Fruit fly (Drosophila melanogaster): ENCODE data around the gene CG10587.

The CG10587 gene

DNA sequence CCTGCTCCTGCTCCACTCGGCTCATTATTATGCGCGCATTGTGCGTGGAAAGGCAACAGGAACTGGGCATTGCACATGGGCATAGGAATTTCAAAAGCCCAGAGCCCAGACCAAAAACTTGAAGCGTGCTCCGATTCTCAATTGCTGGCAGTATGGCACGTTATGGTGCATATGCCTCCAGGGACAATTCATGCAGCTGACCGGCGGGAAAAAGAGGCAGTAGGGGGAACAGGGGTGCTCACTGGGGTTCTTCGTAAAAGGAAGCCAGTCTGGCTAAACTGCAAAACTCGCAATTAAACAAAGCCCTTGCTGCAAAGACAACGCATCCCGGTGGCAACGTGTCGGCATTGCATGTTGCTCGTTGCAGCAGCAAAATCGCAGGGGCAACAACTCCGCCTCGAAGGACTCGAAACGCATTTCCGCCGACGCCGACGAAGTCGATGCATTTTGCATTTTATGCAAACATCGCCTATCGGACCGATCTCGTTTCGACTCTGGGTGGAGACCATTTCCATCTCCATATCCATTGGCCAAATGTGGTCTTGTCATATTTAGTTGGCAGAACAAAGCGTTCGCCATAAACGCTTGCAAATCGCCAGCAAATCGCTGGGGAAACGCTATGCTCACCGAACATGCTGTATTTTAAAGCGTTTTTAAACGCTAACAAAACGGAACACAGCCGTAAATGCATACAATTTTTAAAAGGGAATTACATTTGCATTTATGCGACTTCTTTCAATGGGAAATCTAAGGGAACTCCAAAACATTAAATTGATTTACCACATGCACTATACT lies 22.3 kb upstream of the CG10587 start:
- TF ChIP-seq CG11617 (GFP tag; optimal IDR thresholded peaks at IDR 0.05) (no peak), CG14711 (tag; optimal IDR thresholded peaks at IDR 0.05) (no peak), Mnt (GFP tag; optimal IDR thresholded peaks at IDR 0.05) (no peak), CG7101 (tag; optimal IDR thresholded peaks at IDR 0.05) (no peak), cic (GFP tag; optimal IDR thresholded peaks at IDR 0.05) (no peak), CG5204 (GFP tag; optimal IDR thresholded peaks at IDR 0.05) (no peak), bab1 (GFP tag; optimal IDR thresholded peaks at IDR 0.05) (no peak), pad (GFP tag; optimal IDR thresholded peaks at IDR 0.05) (no peak)

- TF ChIP-seq toe (GFP tag; optimal IDR thresholded peaks at IDR 0.05) (no peak), CG11617 (GFP tag; optimal IDR thresholded peaks at IDR 0.05) (no peak), CG1620 (GFP tag; optimal IDR thresholded peaks at IDR 0.05) (no peak), cnc (optimal IDR thresholded peaks at IDR 0.05) (no peak), pad (GFP tag; optimal IDR thresholded peaks at IDR 0.05) (no peak), Crg-1 (GFP tag; optimal IDR thresholded peaks at IDR 0.05) (no peak), CG5204 (GFP tag; optimal IDR thresholded peaks at IDR 0.05) (no peak), CG33017 (tag; optimal IDR thresholded peaks at IDR 0.05) (no peak), bab1 (GFP tag; optimal IDR thresholded peaks at IDR 0.05) (no peak), kay (GFP tag; ENCODE audit: borderline replicate concordance) (no peak), CG12768 (GFP tag; optimal IDR thresholded peaks at IDR 0.05) (no peak), CG14711 (tag; optimal IDR thresholded peaks at IDR 0.05) (no peak), cic (GFP tag; optimal IDR thresholded peaks at IDR 0.05) (no peak), Hr96 (GFP tag; optimal IDR thresholded peaks at IDR 0.05) (no peak)
Measured at dm6 chr3L:20983309-20983708, 21.0 kb upstream of the CG10587 start.

- no peak for TF ChIP-seq CG5204 (GFP tag; optimal IDR thresholded peaks at IDR 0.05)
- TF ChIP-seq CG7101 (tag; optimal IDR thresholded peaks at IDR 0.05), result no peak
- no peak for TF ChIP-seq CG12768 (GFP tag; optimal IDR thresholded peaks at IDR 0.05)
- no peak for TF ChIP-seq CG11617 (GFP tag; optimal IDR thresholded peaks at IDR 0.05)
- no peak for TF ChIP-seq tj (GFP tag; optimal IDR thresholded peaks at IDR 0.05)
- TF ChIP-seq pad (GFP tag; optimal IDR thresholded peaks at IDR 0.05), result no peak
- no peak for TF ChIP-seq CG33017 (tag; optimal IDR thresholded peaks at IDR 0.05)
- no peak for TF ChIP-seq Crg-1 (GFP tag; optimal IDR thresholded peaks at IDR 0.05)
- no peak for TF ChIP-seq ovo (GFP tag; optimal IDR thresholded peaks at IDR 0.05)
- TF ChIP-seq cnc (optimal IDR thresholded peaks at IDR 0.05), result no peak
- TF ChIP-seq toe (GFP tag; optimal IDR thresholded peaks at IDR 0.05), result no peak
- TF ChIP-seq Mnt (GFP tag; optimal IDR thresholded peaks at IDR 0.05), result no peak
- no peak for TF ChIP-seq CG7045 (GFP tag; optimal IDR thresholded peaks at IDR 0.05)
- TF ChIP-seq Clk (GFP tag; optimal IDR thresholded peaks at IDR 0.05), result no peak
Measured at dm6 chr3L:20982544-20982943, 20.2 kb upstream of the CG10587 start.

- TF ChIP-seq toe (GFP tag; optimal IDR thresholded peaks at IDR 0.05) (no peak), CG7101 (tag; optimal IDR thresholded peaks at IDR 0.05) (no peak), CG1620 (GFP tag; optimal IDR thresholded peaks at IDR 0.05) (no peak), tj (GFP tag; optimal IDR thresholded peaks at IDR 0.05) (no peak), Crg-1 (GFP tag; optimal IDR thresholded peaks at IDR 0.05) (no peak), CG11617 (GFP tag; optimal IDR thresholded peaks at IDR 0.05) (no peak), bab1 (GFP tag; optimal IDR thresholded peaks at IDR 0.05) (no peak), Hr96 (GFP tag; optimal IDR thresholded peaks at IDR 0.05) (no peak), CG5204 (GFP tag; optimal IDR thresholded peaks at IDR 0.05) (no peak), kay (GFP tag; ENCODE audit: borderline replicate concordance) (no peak), CG12768 (GFP tag; optimal IDR thresholded peaks at IDR 0.05) (no peak), cic (GFP tag; optimal IDR thresholded peaks at IDR 0.05) (no peak)
Measured at dm6 chr3L:20981724-20982123, 19.4 kb upstream of the CG10587 start.

DNA sequence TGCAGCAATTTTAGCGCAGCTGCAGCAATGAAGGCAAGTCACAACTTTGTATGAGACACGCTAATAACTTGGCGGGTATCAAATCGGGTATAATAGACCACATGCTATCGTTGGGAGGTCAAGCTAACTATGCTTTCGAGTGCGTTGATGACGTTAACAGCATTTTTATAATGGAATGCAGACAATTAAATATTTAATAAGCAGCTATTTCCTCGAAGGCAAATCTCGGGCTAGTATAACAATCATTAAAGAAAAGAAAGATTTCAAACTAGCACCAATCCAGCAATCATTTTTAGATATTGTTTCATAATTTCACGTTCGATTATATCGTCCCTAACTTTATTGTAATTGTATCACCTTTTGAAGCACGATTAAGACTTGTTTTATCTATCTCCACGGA lies 18.1 kb upstream of the CG10587 start:
- TF ChIP-seq CG11617 (GFP tag; optimal IDR thresholded peaks at IDR 0.05) (no peak), CG12768 (GFP tag; optimal IDR thresholded peaks at IDR 0.05) (no peak), CG7101 (tag; optimal IDR thresholded peaks at IDR 0.05) (no peak), cic (GFP tag; optimal IDR thresholded peaks at IDR 0.05) (no peak), CG7045 (GFP tag; optimal IDR thresholded peaks at IDR 0.05) (no peak)

dm6 chr3L:20976967-20977720 lies 14.8 kb upstream of the CG10587 start:
- no peak for TF ChIP-seq pad (GFP tag; optimal IDR thresholded peaks at IDR 0.05)
- no peak for TF ChIP-seq Clk (GFP tag; optimal IDR thresholded peaks at IDR 0.05)
- no peak for TF ChIP-seq CG12768 (GFP tag; optimal IDR thresholded peaks at IDR 0.05)
- TF ChIP-seq CG14711 (tag; optimal IDR thresholded peaks at IDR 0.05), result no peak
- TF ChIP-seq CG1620 (GFP tag; optimal IDR thresholded peaks at IDR 0.05), result no peak
- no peak for TF ChIP-seq CG5204 (GFP tag; optimal IDR thresholded peaks at IDR 0.05)
- no peak for TF ChIP-seq Crg-1 (GFP tag; optimal IDR thresholded peaks at IDR 0.05)
- TF ChIP-seq CG7045 (GFP tag; optimal IDR thresholded peaks at IDR 0.05), result no peak
- no peak for TF ChIP-seq CG11617 (GFP tag; optimal IDR thresholded peaks at IDR 0.05)
- no peak for TF ChIP-seq Mnt (GFP tag; optimal IDR thresholded peaks at IDR 0.05)
- no peak for TF ChIP-seq CG7101 (tag; optimal IDR thresholded peaks at IDR 0.05)
